Worm (Caenorhabditis elegans) whole organism, early embryonic: Measurements from ENCODE around the gene sek-4.

ENCODE experiments used
- B0310.2 ChIP-seq: sonication (generic microtip); optimal IDR thresholded peaks from 2 replicates; lab custom pipeline; 2016; ENCODE audit warnings: mild to moderate bottlenecking, missing genetic modification characterization, missing compliant biosample characterization
- F13C5.2 ChIP-seq: sonication (generic microtip); optimal IDR thresholded peaks from 2 replicates; lab custom pipeline; 2017; ENCODE audit warnings: mild to moderate bottlenecking, missing genetic modification characterization, inconsistent platforms, missing compliant biosample characterization
- aly-1 ChIP-seq: sonication (generic microtip); optimal IDR thresholded peaks from 2 replicates; lab custom pipeline; 2016; ENCODE audit warnings: missing genetic modification characterization, missing compliant biosample characterization
- ama-1 ChIP-seq: fragments of 150-350 bp; optimal IDR thresholded peaks from 2 replicates; lab custom pipeline; 2014
- ceh-13 ChIP-seq: fragments of 200-800 bp; sonication (Bioruptor generic); optimal IDR thresholded peaks from 2 replicates; lab custom pipeline; 2018; ENCODE audit warnings: mild to moderate bottlenecking, missing genetic modification characterization, missing compliant biosample characterization
- ceh-36 ChIP-seq: sonication (generic microtip); optimal IDR thresholded peaks from 2 replicates; lab custom pipeline; 2016; ENCODE audit warnings: missing genetic modification characterization, inconsistent platforms, missing compliant biosample characterization
- ets-7 ChIP-seq: sonication (generic microtip); optimal IDR thresholded peaks from 2 replicates; lab custom pipeline; 2016; ENCODE audit warnings: missing genotype, missing genetic modification characterization, missing compliant biosample characterization
- flt-1 ChIP-seq: fragments of 200-800 bp; sonication (Bioruptor generic); IDR thresholded peaks from 2 replicates; pipeline ENCODE4 v1.3.6; 2022; ENCODE audit warnings: missing genetic modification characterization, missing compliant biosample characterization
- hmbx-1 ChIP-seq: sonication (generic microtip); optimal IDR thresholded peaks from 2 replicates; lab custom pipeline; 2016; ENCODE audit warnings: mild to moderate bottlenecking, missing genetic modification characterization, missing compliant biosample characterization
- hmg-4 ChIP-seq: fragments of 200-800 bp; sonication (Bioruptor generic); optimal IDR thresholded peaks from 2 replicates; lab custom pipeline; 2018; ENCODE audit warnings: mild to moderate bottlenecking, missing genetic modification characterization, missing compliant biosample characterization
- hnd-1 ChIP-seq: sonication (generic microtip); optimal IDR thresholded peaks from 2 replicates; lab custom pipeline; 2016; ENCODE audit warnings: missing genetic modification characterization, missing compliant biosample characterization
- pes-1 ChIP-seq: fragments of 200-800 bp; sonication (Bioruptor generic); IDR thresholded peaks from 2 replicates; pipeline ENCODE4 v1.3.6; 2022; ENCODE audit warnings: missing genetic modification reagents, missing genetic modification characterization, missing compliant biosample characterization
- scrt-1 ChIP-seq: fragments of 200-800 bp; sonication (Bioruptor generic); IDR thresholded peaks from 2 replicates; pipeline ENCODE4 v1.3.6; 2022; ENCODE audit warnings: missing genetic modification characterization, missing compliant biosample characterization
- sea-1 ChIP-seq: fragments of 200-800 bp; sonication (Bioruptor generic); conservative IDR thresholded peaks from 2 replicates; pipeline ENCODE4 v1.3.6; 2022; ENCODE audit warnings: missing genetic modification characterization, missing compliant biosample characterization
- tbx-11 ChIP-seq: fragments of 200-800 bp; sonication (Bioruptor generic); IDR thresholded peaks from 2 replicates; pipeline ENCODE4 v1.3.6; 2022; ENCODE audit warnings: missing genetic modification characterization, missing compliant biosample characterization
- tbx-37 ChIP-seq: fragments of 200-800 bp; sonication (Bioruptor generic); conservative IDR thresholded peaks from 2 replicates; pipeline ENCODE4 v1.3.6; 2022; ENCODE audit warnings: missing genetic modification reagents, missing genetic modification characterization, missing compliant biosample characterization
- tra-4 ChIP-seq: sonication (generic microtip); optimal IDR thresholded peaks from 2 replicates; lab custom pipeline; 2017; ENCODE audit warnings: missing genetic modification characterization, missing compliant biosample characterization

sek-4 gene

DNA sequence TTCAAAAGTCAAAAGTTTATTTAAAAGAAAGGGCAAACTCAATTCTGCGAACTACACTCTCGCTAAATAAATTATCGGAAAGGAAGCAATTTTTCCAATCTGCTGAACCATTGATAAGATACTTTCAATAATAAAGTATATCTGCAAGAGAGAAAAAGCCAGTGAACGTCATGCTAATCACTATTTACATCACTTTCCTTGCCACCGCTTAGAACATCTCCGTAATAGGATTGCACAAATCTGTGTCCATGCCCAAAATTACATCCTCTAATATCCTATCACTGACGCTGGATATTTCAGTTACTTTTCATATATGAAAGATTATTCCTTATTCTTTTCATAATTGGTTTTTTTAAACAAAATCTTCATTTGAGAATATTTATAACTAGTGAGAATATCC is 7.9 kb downstream of the sek-4 start:
- TF ChIP-seq hmg-4 (GFP tag; lab: Kevin White, UChicago) (no peak), pes-1 (GFP tag; lab: Robert Waterston, UW) (no peak), hnd-1 (tag; lab: Kevin White, UChicago) (no peak), B0310.2 (tag; lab: Kevin White, UChicago) (no peak), tbx-11 (GFP tag; lab: Robert Waterston, UW) (no peak), ets-7 (tag; lab: Kevin White, UChicago) (no peak), ama-1 (lab: Kevin White, UChicago) (no peak)

DNA sequence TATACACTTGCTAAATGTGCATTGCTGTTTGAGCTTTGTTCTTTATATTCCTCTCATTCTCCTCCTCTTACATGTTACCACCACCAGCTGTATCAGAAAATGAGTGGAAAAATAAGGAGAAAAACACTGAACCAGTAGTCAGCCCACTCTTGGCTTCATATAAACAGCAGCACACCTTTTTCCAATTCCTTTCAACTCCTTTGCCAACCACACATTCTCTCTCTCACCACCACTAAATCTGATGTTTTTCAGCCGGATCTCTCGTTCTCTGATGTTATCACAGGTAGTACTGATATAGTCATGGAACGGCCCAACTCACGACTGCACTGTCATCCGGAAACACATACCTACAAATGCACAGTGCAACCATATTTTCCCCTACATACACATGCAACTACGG is 11.7 kb downstream of the sek-4 start, which contains the start of gene kcnl-3:
TSS of gene kcnl-3 (plus strand) at position 301 of the 400 bp plus-strand sequence.
- TF ChIP-seq hmg-4 (GFP tag; lab: Kevin White, UChicago) (no peak), hnd-1 (tag; lab: Kevin White, UChicago) (no peak), B0310.2 (tag; lab: Kevin White, UChicago) (no peak), flt-1 (GFP tag; lab: Robert Waterston, UW) (no peak), tbx-11 (GFP tag; lab: Robert Waterston, UW) (no peak), tra-4 (no peak), ceh-13 (no peak), ama-1 (lab: Kevin White, UChicago) (no peak), hmbx-1 (tag; lab: Kevin White, UChicago) (no peak), aly-1 (tag; lab: Kevin White, UChicago) (no peak), scrt-1 (GFP tag; lab: Robert Waterston, UW) (no peak), ceh-36 (tag; lab: Kevin White, UChicago) (no peak)

DNA sequence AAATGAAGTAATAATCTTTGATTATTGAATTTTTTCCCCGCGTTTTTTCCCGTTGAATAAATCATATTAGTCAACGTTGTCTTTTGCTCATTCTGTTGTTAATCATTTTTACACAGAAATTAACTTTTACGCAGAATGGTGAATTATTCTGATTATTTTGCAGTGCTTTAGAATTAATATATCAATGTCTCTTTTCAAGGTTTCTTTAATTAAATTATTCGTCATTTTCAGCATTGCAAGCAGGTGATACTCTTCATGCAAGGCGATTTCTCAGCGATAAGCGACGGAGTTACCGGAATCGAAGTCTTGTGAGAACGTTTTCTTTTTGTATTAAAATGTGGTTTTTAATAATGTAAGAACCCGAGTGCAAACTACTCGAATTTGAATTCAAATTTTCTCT is 12.8 kb downstream of the sek-4 start:
- TF ChIP-seq pes-1 (GFP tag; lab: Robert Waterston, UW) (no peak), hmbx-1 (tag; lab: Kevin White, UChicago) (no peak), tbx-37 (GFP tag; lab: Robert Waterston, UW) (no peak), flt-1 (GFP tag; lab: Robert Waterston, UW) (no peak)

DNA sequence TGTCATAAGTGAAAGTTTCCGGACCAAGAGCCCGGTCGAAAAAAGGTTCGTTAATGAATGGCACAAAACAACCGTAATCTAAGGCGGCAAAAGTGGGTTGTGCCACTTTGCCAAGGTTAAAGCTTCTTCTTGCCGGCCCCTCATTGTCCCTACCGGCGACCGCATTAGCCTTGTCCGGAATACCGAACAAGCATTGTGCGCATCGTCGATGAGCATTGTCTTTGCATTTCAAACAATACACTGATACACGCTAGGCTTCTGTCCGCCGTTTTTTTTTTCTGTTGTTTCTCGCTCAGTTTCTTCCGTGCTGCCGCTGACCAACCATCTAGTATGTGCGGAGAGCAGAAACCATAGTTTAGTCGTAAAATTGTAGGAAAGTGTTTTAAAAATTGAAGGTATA is 22.4 kb downstream of the sek-4 start, which contains the start of gene C03F11.2:
TSS of gene C03F11.2 (minus strand) at position 101 of the 400 bp plus-strand sequence.
- TF ChIP-seq flt-1 (GFP tag; lab: Robert Waterston, UW), result no peak

DNA sequence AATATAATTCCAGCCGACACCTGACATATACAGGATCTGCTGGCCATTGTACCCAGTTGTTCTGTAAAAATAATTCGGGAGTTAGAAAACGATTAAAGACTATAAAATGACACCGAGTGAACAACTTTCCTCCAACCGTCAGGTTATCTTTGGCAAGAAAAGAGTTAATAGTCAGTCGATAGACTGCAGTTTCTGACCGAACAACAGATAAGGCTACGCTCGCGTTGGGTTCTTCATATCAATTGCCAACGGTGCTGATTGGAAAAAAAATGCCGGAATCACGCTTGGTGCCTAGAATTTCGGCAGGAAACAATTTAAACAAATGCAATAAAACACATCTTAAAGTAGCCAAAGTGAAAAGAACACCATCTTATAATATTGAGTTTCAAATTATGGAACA is 25.7 kb downstream of the sek-4 start, which contains the start of gene scav-1:
TSS of gene scav-1 (minus strand) at position 61 of the 400 bp plus-strand sequence.
- no peak for TF ChIP-seq tbx-11 (GFP tag; lab: Robert Waterston, UW)
- no peak for TF ChIP-seq ama-1 (lab: Kevin White, UChicago)
- no peak for TF ChIP-seq ceh-36 (tag; lab: Kevin White, UChicago)
- no peak for TF ChIP-seq flt-1 (GFP tag; lab: Robert Waterston, UW)
- no peak for TF ChIP-seq F13C5.2 (tag; lab: Kevin White, UChicago)

DNA sequence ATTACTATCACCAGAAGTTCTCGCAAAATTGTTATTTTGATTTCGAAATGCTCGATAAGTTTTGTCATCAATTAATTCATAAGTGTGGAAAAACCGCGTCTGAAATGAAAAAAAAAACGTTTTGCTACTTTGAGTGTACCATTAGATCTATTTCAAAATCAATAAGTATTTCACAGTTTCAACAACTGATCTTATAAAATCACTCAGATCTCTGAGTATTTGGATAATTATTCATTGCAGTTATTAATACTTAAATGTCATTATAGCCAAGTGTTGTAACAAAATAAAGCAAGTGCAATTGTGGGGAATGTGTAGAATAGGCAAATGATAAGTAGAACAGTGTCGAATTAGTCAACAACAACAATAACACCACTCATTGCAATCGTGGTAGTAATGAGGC is 31.5 kb downstream of the sek-4 start, which contains the start of gene C03F11.4:
TSS of gene C03F11.4 (minus strand) at position 101 of the 400 bp plus-strand sequence.
- TF ChIP-seq hnd-1 (tag; lab: Kevin White, UChicago) (no peak), ceh-36 (tag; lab: Kevin White, UChicago) (no peak), flt-1 (GFP tag; lab: Robert Waterston, UW) (no peak), pes-1 (GFP tag; lab: Robert Waterston, UW) (no peak), F13C5.2 (tag; lab: Kevin White, UChicago) (no peak), hmg-4 (GFP tag; lab: Kevin White, UChicago) (no peak), scrt-1 (GFP tag; lab: Robert Waterston, UW) (no peak)

DNA sequence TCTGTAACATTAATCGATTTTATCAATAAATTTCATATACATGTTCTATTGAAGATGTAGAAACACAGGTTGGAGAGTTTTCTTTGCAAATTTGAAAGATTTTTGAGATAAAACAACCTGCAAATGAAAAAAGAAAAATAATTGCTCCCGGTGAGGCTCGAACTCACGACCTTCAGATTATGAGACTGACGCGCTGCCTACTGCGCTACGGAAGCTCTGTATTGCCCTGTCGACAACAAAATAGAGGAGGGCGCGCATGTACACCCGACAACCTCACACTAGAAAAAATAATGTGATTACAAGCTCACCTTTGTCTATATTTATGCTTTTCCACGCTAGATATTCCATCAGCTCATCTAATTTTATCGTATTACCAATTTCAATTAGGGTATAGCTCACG is 32.4 kb downstream of the sek-4 start:
- peak; percentile 42 for TF ChIP-seq B0310.2 (tag; lab: Kevin White, UChicago)
- peak; percentile 41 for TF ChIP-seq hnd-1 (tag; lab: Kevin White, UChicago)
- TF ChIP-seq ceh-13, result peak; percentile 38
- no peak for TF ChIP-seq sea-1 (GFP tag; lab: Robert Waterston, UW)
- TF ChIP-seq tbx-37 (GFP tag; lab: Robert Waterston, UW), result peak; percentile 69
- peak; percentile 79 for TF ChIP-seq tbx-11 (GFP tag; lab: Robert Waterston, UW)
- no peak for TF ChIP-seq tra-4
- peak; percentile 63 for TF ChIP-seq flt-1 (GFP tag; lab: Robert Waterston, UW)
- peak; percentile 65 for TF ChIP-seq hmg-4 (GFP tag; lab: Kevin White, UChicago)
- TF ChIP-seq ama-1 (lab: Kevin White, UChicago), result no peak
- TF ChIP-seq aly-1 (tag; lab: Kevin White, UChicago), result peak; percentile 31
- peak; percentile 80 for TF ChIP-seq scrt-1 (GFP tag; lab: Robert Waterston, UW)
- TF ChIP-seq hmbx-1 (tag; lab: Kevin White, UChicago), result no peak
- peak; percentile 51 for TF ChIP-seq F13C5.2 (tag; lab: Kevin White, UChicago)
- no peak for TF ChIP-seq ets-7 (tag; lab: Kevin White, UChicago)
- peak; percentile 43 for TF ChIP-seq ceh-36 (tag; lab: Kevin White, UChicago)
- no peak; the same call in 1 of the 2 replicates for TF ChIP-seq pes-1 (GFP tag; lab: Robert Waterston, UW)

DNA sequence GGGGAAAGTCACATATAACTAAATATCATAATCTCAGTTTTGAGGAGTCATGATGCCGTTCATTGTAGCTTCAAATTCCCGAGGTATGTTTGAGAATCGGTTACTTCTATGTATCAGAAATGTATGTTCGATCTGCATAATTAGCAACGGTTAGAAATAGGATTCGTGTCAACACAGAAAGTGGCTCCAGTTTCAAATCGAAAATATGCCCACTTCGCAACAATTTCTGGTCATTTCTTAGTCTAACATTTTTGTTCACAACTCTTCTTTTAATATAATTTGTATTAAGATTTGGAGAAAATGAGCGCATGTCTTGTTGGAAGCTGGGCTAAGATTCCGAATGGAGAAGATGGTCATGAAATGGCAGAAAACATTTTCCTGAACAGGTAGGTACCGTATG is 38.7 kb downstream of the sek-4 start, which contains the start of gene pks-1:
TSS of gene pks-1 (plus strand) at position 301 of the 400 bp plus-strand sequence.
- TF ChIP-seq ceh-36 (tag; lab: Kevin White, UChicago) (no peak), sea-1 (GFP tag; lab: Robert Waterston, UW) (no peak), hmg-4 (GFP tag; lab: Kevin White, UChicago) (no peak), scrt-1 (GFP tag; lab: Robert Waterston, UW) (no peak), tbx-37 (GFP tag; lab: Robert Waterston, UW) (no peak), B0310.2 (tag; lab: Kevin White, UChicago) (no peak), hmbx-1 (tag; lab: Kevin White, UChicago) (no peak), aly-1 (tag; lab: Kevin White, UChicago) (no peak), ets-7 (tag; lab: Kevin White, UChicago) (no peak), ama-1 (lab: Kevin White, UChicago) (no peak), ceh-13 (no peak), flt-1 (GFP tag; lab: Robert Waterston, UW) (no peak), tbx-11 (GFP tag; lab: Robert Waterston, UW) (no peak), tra-4 (no peak), F13C5.2 (tag; lab: Kevin White, UChicago) (no peak), hnd-1 (tag; lab: Kevin White, UChicago) (no peak), pes-1 (GFP tag; lab: Robert Waterston, UW) (no peak)
